Worm (Caenorhabditis elegans) whole organism, early embryonic: ENCODE data around the gene F14E5.8.

Source experiments
- F13C5.2 ChIP-seq: sonication (generic microtip); optimal IDR thresholded peaks from 2 replicates; lab custom pipeline; 2017; ENCODE audit warnings: mild to moderate bottlenecking, missing genetic modification characterization, inconsistent platforms, missing compliant biosample characterization
- ama-1 ChIP-seq: fragments of 150-350 bp; optimal IDR thresholded peaks from 2 replicates; lab custom pipeline; 2014
- sea-1 ChIP-seq: fragments of 200-800 bp; sonication (Bioruptor generic); conservative IDR thresholded peaks from 2 replicates; pipeline ENCODE4 v1.3.6; 2022; ENCODE audit warnings: missing genetic modification characterization, missing compliant biosample characterization
- tbx-37 ChIP-seq: fragments of 200-800 bp; sonication (Bioruptor generic); conservative IDR thresholded peaks from 2 replicates; pipeline ENCODE4 v1.3.6; 2022; ENCODE audit warnings: missing genetic modification reagents, missing genetic modification characterization, missing compliant biosample characterization

ce11 chrII:8370194-8370593, 49.7 kb upstream of the F14E5.8 start:
- TF ChIP-seq ama-1 (lab: Kevin White, UChicago) (no peak), sea-1 (no peak), tbx-37 (GFP tag; lab: Robert Waterston, UW) (no peak), F13C5.2 (tag; lab: Kevin White, UChicago) (no peak)
